Worm (Caenorhabditis elegans): ENCODE data around the gene kin-21.

DNA sequence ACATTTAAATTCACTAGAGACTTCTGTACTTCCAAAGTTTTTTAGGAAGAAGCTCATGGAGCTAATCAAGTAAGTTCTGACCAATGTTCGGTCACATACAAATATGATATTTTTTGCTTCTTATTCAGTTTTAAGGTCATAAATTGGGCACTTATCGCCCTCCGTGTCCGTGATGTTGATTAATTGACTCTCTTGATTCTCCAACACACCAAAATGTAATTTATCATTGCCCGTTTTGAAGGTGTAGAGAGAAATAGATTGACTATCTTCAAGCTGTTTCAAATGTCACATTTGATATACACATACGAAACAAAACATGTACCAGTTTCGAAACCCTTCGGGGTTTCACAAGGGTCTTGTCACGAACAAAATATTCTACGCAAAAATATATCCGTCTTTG lies 42.0 kb upstream of the kin-21 start:
- peak; percentile 15 for TF ChIP-seq tbx-2 (tag; optimal IDR thresholded peaks at IDR 0.05)
- TF ChIP-seq aly-2 (tag; optimal IDR thresholded peaks at IDR 0.05) = no peak
- TF ChIP-seq lir-3 (tag; optimal IDR thresholded peaks at IDR 0.05; ENCODE audit: poor library complexity) = no peak
- TF ChIP-seq nhr-71 (tag; optimal IDR thresholded peaks at IDR 0.05) = peak; percentile 39
- no peak for TF ChIP-seq nhr-28 (tag; optimal IDR thresholded peaks at IDR 0.05)
- TF ChIP-seq egl-27 (tag; optimal IDR thresholded peaks at IDR 0.05) = no peak
- no peak for TF ChIP-seq C04F5.9 (tag; optimal IDR thresholded peaks at IDR 0.05)
- TF ChIP-seq efl-1 (optimal IDR thresholded peaks at IDR 0.05) = no peak
- no peak for TF ChIP-seq efl-1 (GFP tag; optimal IDR thresholded peaks at IDR 0.05 in 1 of 2)
- TF ChIP-seq nhr-237 (tag; optimal IDR thresholded peaks at IDR 0.05) = no peak
- TF ChIP-seq lsy-2 (tag; optimal IDR thresholded peaks at IDR 0.05) = no peak

All from whole organism, L1 larva.